Fruit fly (Drosophila melanogaster) whole organism, prepupa: Measurements from ENCODE around the gene Helz.
A peak's percentile ranks its signal among the peaks of the same experiment; 100 is the strongest.

Experiments
- Blimp-1 ChIP-seq: fragments of 200-800 bp; sonication (Bioruptor generic); optimal IDR thresholded peaks from 3 replicates; lab custom pipeline; 2017; ENCODE audit warnings: missing biosample characterization, missing genetic modification characterization, mild to moderate bottlenecking, moderate library complexity, missing genetic modification reagents
- CG10631 ChIP-seq: fragments of 200-800 bp; sonication (Bioruptor generic); optimal IDR thresholded peaks from 2 replicates; lab custom pipeline; 2016; ENCODE audit warnings: missing biosample characterization, missing genetic modification characterization
- CG11762 ChIP-seq: fragments of 200-800 bp; sonication (Bioruptor generic); optimal IDR thresholded peaks from 3 replicates; lab custom pipeline; 2016; ENCODE audit warnings: missing biosample characterization, missing genetic modification characterization; ENCODE audit not compliant: insufficient read depth
- CG6808 ChIP-seq: fragments of 200-800 bp; sonication (Bioruptor generic); optimal IDR thresholded peaks from 3 replicates; lab custom pipeline; 2017; ENCODE audit warnings: missing biosample characterization, missing genetic modification characterization, mild to moderate bottlenecking, moderate library complexity, missing genetic modification reagents
- Hr4 ChIP-seq: fragments of 200-800 bp; sonication (Bioruptor generic); optimal IDR thresholded peaks from 3 replicates; lab custom pipeline; 2016; ENCODE audit warnings: missing biosample characterization, missing genetic modification characterization
- dac ChIP-seq: fragments of 200-800 bp; sonication (Bioruptor generic); optimal IDR thresholded peaks from 2 replicates; lab custom pipeline; 2017; ENCODE audit warnings: missing biosample characterization, mild to moderate bottlenecking, missing genetic modification characterization
- dsx ChIP-seq: fragments of 200-800 bp; optimal IDR thresholded peaks from 3 replicates; lab custom pipeline; 2019; ENCODE audit warnings: missing biosample characterization, mild to moderate bottlenecking, missing genetic modification characterization, moderate library complexity; ENCODE audit not compliant: poor library complexity, severe bottlenecking
- fd59A ChIP-seq: fragments of 200-800 bp; sonication (Bioruptor generic); optimal IDR thresholded peaks from 2 replicates; lab custom pipeline; 2017; ENCODE audit warnings: missing biosample characterization, mild to moderate bottlenecking, missing genetic modification characterization, missing genetic modification reagents
- lz ChIP-seq: fragments of 200-800 bp; sonication (Bioruptor generic); optimal IDR thresholded peaks from 3 replicates; lab custom pipeline; 2016; ENCODE audit warnings: missing biosample characterization, missing genetic modification characterization
- spab ChIP-seq: fragments of 200-800 bp; sonication (Bioruptor generic); optimal IDR thresholded peaks from 2 replicates; lab custom pipeline; 2017; ENCODE audit warnings: missing biosample characterization, mild to moderate bottlenecking, missing genetic modification characterization, missing genetic modification reagents

DNA sequence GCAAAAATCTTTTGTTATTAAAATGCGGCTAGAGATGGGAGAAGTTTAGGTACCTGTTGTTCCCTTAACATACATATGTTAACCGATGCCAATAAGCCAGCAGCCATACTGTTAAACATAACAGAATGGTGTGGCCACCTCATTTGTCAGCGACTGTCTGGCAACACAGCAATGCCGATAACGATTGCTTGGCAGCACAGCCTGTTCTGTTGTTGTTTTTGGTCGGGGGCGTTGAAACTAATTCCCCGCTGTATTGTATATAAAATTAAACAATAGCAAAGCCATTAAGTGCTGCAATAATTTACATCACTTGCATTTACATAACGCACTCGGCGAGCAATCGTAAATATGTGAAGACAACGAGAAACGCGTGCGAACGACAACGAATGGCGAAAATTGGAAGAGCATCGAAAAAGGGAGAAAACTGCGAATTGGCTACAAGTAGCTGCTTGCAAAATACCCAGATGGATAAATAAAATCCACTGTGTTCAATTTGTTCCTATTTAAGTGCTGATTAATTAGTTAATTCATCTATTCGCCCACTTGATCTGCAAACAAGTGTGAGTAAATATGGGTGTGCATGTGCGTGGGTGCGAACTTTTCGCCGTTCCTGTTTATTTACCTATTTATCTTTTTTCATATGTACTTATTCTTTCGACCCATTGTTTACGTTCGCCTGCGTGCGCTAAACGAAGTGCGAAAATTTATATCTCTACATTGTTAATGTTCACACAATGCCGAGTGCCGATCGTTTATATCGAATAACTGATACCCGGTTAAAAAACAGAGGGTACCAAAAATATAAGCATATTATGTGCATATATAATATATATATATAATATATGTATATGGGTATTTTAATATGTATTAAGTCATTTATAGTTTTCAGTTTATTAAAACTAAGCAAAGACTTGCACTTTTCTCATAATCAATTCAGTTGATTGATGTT is 27.6 kb upstream of the Helz start, which contains the start of the genes Tsen34 and Mgat4a:
- no peak for TF ChIP-seq CG11762 (GFP tag; lab: Kevin White, UChicago)
- TF ChIP-seq dsx (GFP tag; lab: Kevin White, UChicago), result no peak
- no peak for TF ChIP-seq Hr4 (GFP tag; lab: Kevin White, UChicago)
- no peak for TF ChIP-seq spab
- no peak for TF ChIP-seq CG10631
- no peak for TF ChIP-seq Blimp-1
- TF ChIP-seq lz (GFP tag; lab: Kevin White, UChicago), result peak; percentile 22
- no peak for TF ChIP-seq dac (GFP tag; lab: Kevin White, UChicago)
- TF ChIP-seq fd59A (GFP tag; lab: Kevin White, UChicago), result no peak
- no peak for TF ChIP-seq CG6808 (GFP tag; lab: Kevin White, UChicago)
